Fruit fly (Drosophila melanogaster): Measurements from ENCODE around the gene Him.

DNA sequence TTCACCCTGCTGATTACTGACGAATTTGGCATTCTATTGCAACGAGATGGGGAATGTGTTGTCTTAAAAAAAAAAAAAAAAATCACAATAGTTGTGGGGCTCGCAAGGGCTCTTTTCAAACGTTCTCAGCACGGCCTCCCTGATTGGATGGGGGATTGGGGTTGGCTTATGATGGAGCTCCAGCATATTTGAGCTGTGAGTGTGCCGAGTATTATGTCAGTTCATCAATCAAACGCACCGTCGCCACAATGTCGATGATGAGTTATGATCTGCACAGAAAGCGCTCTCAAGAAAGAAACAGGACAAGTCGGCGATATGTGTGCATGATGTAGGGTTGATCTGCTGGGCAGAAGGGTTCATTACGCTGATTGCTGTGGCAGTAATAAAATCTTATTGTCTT, 50.2 kb downstream of the Him start, which contains the start of gene CG15059:
- TF ChIP-seq Blimp-1 (GFP tag; optimal IDR thresholded peaks at IDR 0.05) (no peak), CG9139 (GFP tag; optimal IDR thresholded peaks at IDR 0.05) (no peak), CG8319 (GFP tag; optimal IDR thresholded peaks at IDR 0.05) (no peak), eg (GFP tag; IDR thresholded peaks at IDR 0.05) (no peak), esn (GFP tag; optimal IDR thresholded peaks at IDR 0.05) (no peak), Hr4 (GFP tag; optimal IDR thresholded peaks at IDR 0.05) (no peak), OdsH (GFP tag; optimal IDR thresholded peaks at IDR 0.05) (no peak), CG11294 (GFP tag; IDR thresholded peaks at IDR 0.05) (no peak), acj6 (GFP tag; optimal IDR thresholded peaks at IDR 0.05) (no peak), dsx (GFP tag; optimal IDR thresholded peaks at IDR 0.05; ENCODE audit: poor library complexity, severe bottlenecking) (no peak)

Data from whole organism, prepupa.